Fruit fly (Drosophila melanogaster): ENCODE results near the gene tnc.

Gene tnc

DNA sequence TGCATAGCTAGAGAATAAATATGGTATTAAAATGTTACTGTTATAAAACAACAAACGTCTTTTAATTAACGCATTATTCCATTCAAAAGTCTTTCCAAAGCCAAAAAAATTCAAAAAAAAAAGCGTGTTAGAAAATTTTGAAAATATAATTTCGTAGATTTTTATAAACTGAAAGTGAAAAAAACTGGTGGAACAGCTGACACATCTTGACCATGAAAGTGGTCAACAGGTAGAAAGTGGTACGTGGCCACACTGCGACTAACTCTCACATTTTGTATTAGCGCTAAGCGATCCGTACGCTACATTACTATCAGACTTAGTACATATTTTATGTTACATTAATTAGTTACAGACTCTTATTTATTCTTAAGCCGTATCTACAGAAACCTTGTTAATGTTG, 86.7 kb downstream of the tnc start, which contains the start of gene CG11836:
Gene CG11836 (plus strand): TSS at position 256 of the 400 bp plus-strand sequence.
- TF ChIP-seq CG1621 (tag; optimal IDR thresholded peaks at IDR 0.05) (no peak), CG16779 (tag; optimal IDR thresholded peaks at IDR 0.05) (no peak), Blimp-1 (GFP tag; optimal IDR thresholded peaks at IDR 0.05) (peak; percentile 46), CG11294 (GFP tag; IDR thresholded peaks at IDR 0.05) (no peak), Gug (GFP tag; IDR thresholded peaks at IDR 0.05) (no peak)

All from whole organism, prepupa.